Worm (Caenorhabditis elegans) whole organism, L2 larva: ENCODE data around the gene ptr-1.

Source experiments
- C34F6.9 ChIP-seq: fragments of 150-350 bp; optimal IDR thresholded peaks from 2 replicates; lab custom pipeline; 2014; ENCODE audit warnings: missing biosample characterization, missing genetic modification characterization
- F13H6.1 ChIP-seq: sonication (generic microtip); optimal IDR thresholded peaks from 2 replicates; lab custom pipeline; 2016; ENCODE audit warnings: missing genetic modification characterization, missing compliant biosample characterization
- R02D3.7 ChIP-seq: fragments of 150-350 bp; optimal IDR thresholded peaks from 2 replicates; lab custom pipeline; 2014; ENCODE audit warnings: missing biosample characterization, missing genetic modification characterization
- Y55F3AM.14 ChIP-seq: fragments of 200-800 bp; sonication (Bioruptor generic); optimal IDR thresholded peaks from 2 replicates; lab custom pipeline; 2018; ENCODE audit warnings: mild to moderate bottlenecking, missing genetic modification characterization, missing compliant biosample characterization
- ZK546.5 ChIP-seq: sonication (generic microtip); optimal IDR thresholded peaks from 2 replicates; lab custom pipeline; 2017; ENCODE audit warnings: missing biosample characterization, missing genetic modification characterization
- alr-1 ChIP-seq: fragments of 150-350 bp; optimal IDR thresholded peaks from 2 replicates; lab custom pipeline; 2014; ENCODE audit warnings: missing biosample characterization, missing genetic modification characterization
- aly-2 ChIP-seq: fragments of 150-350 bp; optimal IDR thresholded peaks from 2 replicates; lab custom pipeline; 2014; ENCODE audit warnings: missing biosample characterization, missing genetic modification characterization
- ceh-16 ChIP-seq: fragments of 150-350 bp; optimal IDR thresholded peaks from 2 replicates; lab custom pipeline; 2014; ENCODE audit warnings: missing biosample characterization, missing genetic modification characterization
- crh-2 ChIP-seq: sonication (generic microtip); optimal IDR thresholded peaks from 2 replicates; lab custom pipeline; 2017; ENCODE audit warnings: missing biosample characterization, missing genetic modification characterization
- egl-27 ChIP-seq: sonication (generic microtip); optimal IDR thresholded peaks from 3 replicates; lab custom pipeline; 2017; ENCODE audit warnings: missing biosample characterization, missing genetic modification reagents, missing genetic modification characterization
- elt-1 ChIP-seq: fragments of 150-350 bp; optimal IDR thresholded peaks from 2 replicates; lab custom pipeline; 2014; ENCODE audit warnings: missing biosample characterization, missing genetic modification characterization
- elt-3 ChIP-seq: sonication (generic microtip); optimal IDR thresholded peaks from 2 replicates; lab custom pipeline; 2017; ENCODE audit warnings: missing biosample characterization, missing genetic modification characterization
- fos-1 ChIP-seq: fragments of 150-350 bp; optimal IDR thresholded peaks from 2 replicates; lab custom pipeline; 2014; ENCODE audit warnings: missing biosample characterization, missing genetic modification characterization
- gmeb-1 ChIP-seq: fragments of 150-350 bp; optimal IDR thresholded peaks from 2 replicates; lab custom pipeline; 2014; ENCODE audit warnings: missing biosample characterization, missing genetic modification characterization
- lin-11 ChIP-seq: fragments of 150-350 bp; sonication (generic microtip); optimal IDR thresholded peaks from 2 replicates; lab custom pipeline; 2014; ENCODE audit warnings: missing biosample characterization, missing genetic modification characterization, inconsistent platforms, mixed read lengths
- lin-39 ChIP-seq: fragments of 150-350 bp; optimal IDR thresholded peaks from 2 replicates; lab custom pipeline; 2014; ENCODE audit warnings: missing biosample characterization, missing genetic modification reagents, missing genetic modification characterization
- mab-5 ChIP-seq: fragments of 150-350 bp; optimal IDR thresholded peaks from 2 replicates; lab custom pipeline; 2014; ENCODE audit warnings: missing biosample characterization, missing genetic modification characterization
- mdl-1 ChIP-seq, 2 experiments: fragments of 150-350 bp in 1 of 2; sonication (generic microtip) in 1 of 2; optimal IDR thresholded peaks; 2 replicates each; lab custom pipeline; 2017; ENCODE audit warnings: missing biosample characterization in 2 of 2, missing genetic modification characterization in 2 of 2
- nhr-11 ChIP-seq: fragments of 150-350 bp; optimal IDR thresholded peaks from 2 replicates; lab custom pipeline; 2014; ENCODE audit warnings: missing biosample characterization, missing genetic modification characterization
- nhr-12 ChIP-seq: fragments of 150-350 bp; optimal IDR thresholded peaks from 2 replicates; lab custom pipeline; 2014; ENCODE audit warnings: missing biosample characterization, missing genetic modification characterization
- nhr-129 ChIP-seq: fragments of 150-350 bp; optimal IDR thresholded peaks from 2 replicates; lab custom pipeline; 2014; ENCODE audit warnings: missing biosample characterization, missing genetic modification characterization
- nhr-21 ChIP-seq: fragments of 150-350 bp; optimal IDR thresholded peaks from 2 replicates; lab custom pipeline; 2014; ENCODE audit warnings: missing biosample characterization, missing genetic modification characterization
- nhr-23 ChIP-seq: fragments of 150-350 bp; optimal IDR thresholded peaks from 2 replicates; lab custom pipeline; 2014; ENCODE audit warnings: missing biosample characterization, missing genetic modification reagents, missing genetic modification characterization
- nhr-25 ChIP-seq: fragments of 150-350 bp; sonication (generic microtip); optimal IDR thresholded peaks from 3 replicates; lab custom pipeline; 2014; ENCODE audit warnings: missing biosample characterization, missing genetic modification characterization
- nhr-6 ChIP-seq: fragments of 150-350 bp; optimal IDR thresholded peaks from 2 replicates; lab custom pipeline; 2014; ENCODE audit warnings: missing biosample characterization, missing genetic modification characterization
- nhr-77 ChIP-seq: fragments of 150-350 bp; optimal IDR thresholded peaks from 2 replicates; lab custom pipeline; 2014; ENCODE audit warnings: missing biosample characterization, missing genetic modification characterization
- peb-1 ChIP-seq: fragments of 150-350 bp; optimal IDR thresholded peaks from 2 replicates; lab custom pipeline; 2014; ENCODE audit warnings: missing biosample characterization, missing genetic modification characterization
- skn-1 ChIP-seq: sonication (generic microtip); optimal IDR thresholded peaks from 2 replicates; lab custom pipeline; 2017; ENCODE audit warnings: missing biosample characterization, missing genetic modification characterization
- sma-9 ChIP-seq, 2 experiments: fragments of 150-350 bp in 1 of 2; sonication (generic microtip) in 1 of 2; optimal IDR thresholded peaks; 2 replicates each; lab custom pipeline; 2014 to 2016; ENCODE audit warnings: missing genetic modification characterization in 2 of 2, mild to moderate bottlenecking in 1 of 2, missing biosample characterization in 1 of 2, missing compliant biosample characterization in 1 of 2, missing genetic modification reagents in 1 of 2, moderate library complexity in 1 of 2
- snpc-4 ChIP-seq: fragments of 150-350 bp; optimal IDR thresholded peaks from 2 replicates; lab custom pipeline; 2014; ENCODE audit warnings: missing biosample characterization, missing genetic modification characterization
- unc-39 ChIP-seq: fragments of 150-350 bp; optimal IDR thresholded peaks from 2 replicates; lab custom pipeline; 2014; ENCODE audit warnings: missing biosample characterization, missing genetic modification characterization
- unc-55 ChIP-seq: fragments of 150-350 bp; sonication (generic microtip); optimal IDR thresholded peaks from 3 replicates; lab custom pipeline; 2014; ENCODE audit warnings: missing biosample characterization, missing genetic modification reagents, missing genetic modification characterization
- unc-62 ChIP-seq: fragments of 150-350 bp; optimal IDR thresholded peaks from 2 replicates; lab custom pipeline; 2014; ENCODE audit warnings: missing biosample characterization, missing genetic modification reagents, missing genetic modification characterization
- zag-1 ChIP-seq: fragments of 150-350 bp; optimal IDR thresholded peaks from 2 replicates; lab custom pipeline; 2014; ENCODE audit warnings: missing biosample characterization, missing genetic modification characterization
- ztf-1 ChIP-seq: fragments of 200-800 bp; sonication (Bioruptor generic); conservative IDR thresholded peaks from 2 replicates; pipeline ENCODE4 v1.3.6; 2022; ENCODE audit warnings: missing genetic modification characterization, missing compliant biosample characterization
- ztf-11 ChIP-seq: sonication (generic microtip); optimal IDR thresholded peaks from 2 replicates; lab custom pipeline; 2017; ENCODE audit warnings: missing biosample characterization, missing genetic modification characterization
- ztf-4 ChIP-seq: fragments of 150-350 bp; optimal IDR thresholded peaks from 2 replicates; lab custom pipeline; 2014; ENCODE audit warnings: missing biosample characterization, missing genetic modification characterization

Gene ptr-1

DNA sequence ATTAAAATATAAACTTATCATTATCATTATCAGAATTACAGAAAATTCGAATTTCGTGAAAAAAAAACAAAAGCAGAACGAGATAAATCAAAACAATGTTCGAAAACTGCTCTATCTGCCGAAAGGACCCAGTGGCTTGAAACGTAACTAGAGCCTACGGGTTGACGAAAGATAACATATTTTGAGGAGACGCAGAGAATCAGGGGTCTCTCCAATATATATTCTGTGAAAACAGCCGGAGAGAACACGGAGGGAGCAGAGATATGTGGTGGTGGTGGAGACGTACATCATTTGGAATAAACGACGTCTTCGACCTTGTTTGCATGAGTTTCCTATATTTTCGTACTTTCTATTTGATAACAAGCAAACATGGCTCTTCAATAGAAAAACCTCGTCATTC, 27.4 kb upstream of the ptr-1 start:
- TF ChIP-seq crh-2 (tag; lab: Kevin White, UChicago) (no peak), aly-2 (no peak), ZK546.5 (tag; lab: Kevin White, UChicago) (no peak), F13H6.1 (tag; lab: Kevin White, UChicago) (peak; percentile 18), C34F6.9 (tag; lab: Kevin White, UChicago) (peak; percentile 12), lin-11 (tag; lab: Kevin White, UChicago) (no peak), unc-55 (GFP tag; lab: Kevin White, UChicago) (peak; percentile 48), nhr-12 (tag; lab: Kevin White, UChicago) (no peak)

DNA sequence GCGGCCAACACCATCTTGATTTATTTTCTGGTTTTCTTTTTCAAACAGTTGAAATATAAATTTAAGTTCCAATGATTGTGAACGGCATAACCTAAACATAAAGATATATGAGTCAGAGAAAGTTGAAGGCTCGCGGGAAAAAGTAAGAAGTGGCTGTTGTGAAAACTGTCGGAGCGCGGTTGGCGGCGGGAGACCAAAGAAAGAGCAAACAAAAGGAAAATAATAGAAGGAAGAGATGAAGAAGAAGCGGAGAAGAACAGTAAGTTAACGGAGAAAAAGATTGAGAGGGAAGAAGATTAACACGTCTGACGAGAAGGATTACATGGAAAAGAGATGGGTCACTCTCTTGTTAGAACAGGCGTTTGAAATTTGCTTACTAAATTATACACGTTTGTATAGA, 25.9 kb upstream of the ptr-1 start, which contains the start of gene inx-10:
Gene inx-10, minus strand, starts transcription at position 101 of the 400 bp plus-strand sequence.
- no peak for TF ChIP-seq elt-1 (tag; lab: Kevin White, UChicago)
- TF ChIP-seq nhr-25: no peak
- no peak for TF ChIP-seq elt-3 (tag; lab: Kevin White, UChicago)
- no peak for TF ChIP-seq nhr-129
- no peak for TF ChIP-seq C34F6.9 (tag; lab: Kevin White, UChicago)
- no peak for TF ChIP-seq lin-11 (tag; lab: Kevin White, UChicago)
- no peak for TF ChIP-seq nhr-23 (tag; lab: Kevin White, UChicago)
- no peak for TF ChIP-seq sma-9 (GFP tag; optimal IDR thresholded peaks at IDR 0.05; lab: Kevin White, UChicago)
- no peak for TF ChIP-seq sma-9 (tag; optimal IDR thresholded peaks at IDR 0.05; lab: Kevin White, UChicago)
- no peak for TF ChIP-seq nhr-11 (tag; lab: Kevin White, UChicago)
- no peak for TF ChIP-seq peb-1 (tag; lab: Kevin White, UChicago)
- no peak for TF ChIP-seq unc-39 (tag; lab: Kevin White, UChicago)
- TF ChIP-seq egl-27 (tag; lab: Kevin White, UChicago): no peak
- TF ChIP-seq ztf-4: no peak
- no peak for TF ChIP-seq nhr-12 (tag; lab: Kevin White, UChicago)
- TF ChIP-seq crh-2 (tag; lab: Kevin White, UChicago): no peak

DNA sequence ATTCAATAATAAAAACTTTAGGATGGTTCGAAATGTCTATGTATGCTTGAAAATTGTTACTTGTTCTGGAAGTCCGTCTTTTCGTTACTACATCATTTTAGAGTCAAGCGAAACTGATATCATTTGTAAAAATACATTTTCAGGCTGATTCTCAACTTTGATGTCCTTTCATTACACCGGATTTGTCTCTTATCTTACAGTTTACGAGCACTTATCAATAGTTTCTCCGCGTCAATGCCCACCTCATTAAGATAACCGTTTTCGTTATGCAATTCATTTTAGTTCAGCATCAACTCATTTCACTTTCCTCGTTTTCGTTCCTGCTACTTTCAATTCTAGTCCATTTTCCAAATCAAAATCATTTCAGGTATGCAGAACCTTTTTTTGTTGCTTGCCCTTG, 21.2 kb upstream of the ptr-1 start, which contains the start of gene asp-2:
Gene asp-2, plus strand, starts transcription at position 368 of the 400 bp plus-strand sequence.
- peak; percentile 79 for TF ChIP-seq fos-1 (tag; lab: Kevin White, UChicago)
- TF ChIP-seq Y55F3AM.14 (GFP tag; lab: Kevin White, UChicago): no peak
- TF ChIP-seq gmeb-1: no peak
- TF ChIP-seq nhr-129: no peak
- no peak for TF ChIP-seq mdl-1 (tag; optimal IDR thresholded peaks at IDR 0.05; lab: Kevin White, UChicago)
- no peak for TF ChIP-seq R02D3.7
- TF ChIP-seq aly-2: no peak
- TF ChIP-seq sma-9 (GFP tag; optimal IDR thresholded peaks at IDR 0.05; lab: Kevin White, UChicago): peak; percentile 49
- no peak for TF ChIP-seq sma-9 (tag; optimal IDR thresholded peaks at IDR 0.05; lab: Kevin White, UChicago)

DNA sequence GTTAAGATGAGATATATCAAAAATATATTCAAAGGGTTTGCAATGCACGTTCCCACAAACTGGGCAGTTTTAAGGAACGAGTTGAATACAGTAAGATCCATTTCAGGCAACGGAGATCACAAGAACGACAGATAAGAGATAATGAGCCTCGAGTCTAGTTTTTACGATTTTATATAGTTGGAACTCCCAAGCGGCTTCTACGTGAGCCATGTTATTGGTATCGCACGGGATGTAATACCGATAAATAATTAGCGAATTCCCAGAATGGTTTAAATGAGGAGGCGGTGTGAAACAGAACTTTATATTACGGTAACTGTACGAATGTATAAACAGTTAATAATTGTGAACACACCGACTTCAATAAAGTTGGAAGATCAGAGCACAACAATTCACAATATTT, 17.4 kb upstream of the ptr-1 start, which contains the start of gene str-177:
Gene str-177, minus strand, starts transcription at position 101 of the 400 bp plus-strand sequence.
- TF ChIP-seq ztf-1 (GFP tag; lab: Robert Waterston, UW) (no peak), nhr-12 (tag; lab: Kevin White, UChicago) (no peak), nhr-77 (tag; lab: Kevin White, UChicago) (no peak), nhr-6 (tag; lab: Kevin White, UChicago) (no peak), ceh-16 (tag; lab: Kevin White, UChicago) (no peak), lin-39 (tag; lab: Kevin White, UChicago) (no peak), Y55F3AM.14 (GFP tag; lab: Kevin White, UChicago) (no peak), elt-1 (tag; lab: Kevin White, UChicago) (no peak), zag-1 (no peak), unc-62 (no peak), peb-1 (tag; lab: Kevin White, UChicago) (no peak), sma-9 (GFP tag; optimal IDR thresholded peaks at IDR 0.05; lab: Kevin White, UChicago) (no peak), sma-9 (tag; optimal IDR thresholded peaks at IDR 0.05; lab: Kevin White, UChicago) (no peak)

ce11 chrV:9197121-9197520, 15.6 kb upstream of the ptr-1 start, which contains the start of gene C24B5.4:
C24B5.4 (minus strand) TSS chrV:9197326.
- no peak for TF ChIP-seq nhr-11 (tag; lab: Kevin White, UChicago)
- TF ChIP-seq ztf-11 (tag; lab: Kevin White, UChicago): no peak
- no peak for TF ChIP-seq skn-1 (tag; lab: Kevin White, UChicago)
- no peak for TF ChIP-seq alr-1 (tag; lab: Kevin White, UChicago)
- no peak for TF ChIP-seq unc-55 (GFP tag; lab: Kevin White, UChicago)
- no peak for TF ChIP-seq F13H6.1 (tag; lab: Kevin White, UChicago)
- TF ChIP-seq ceh-16 (tag; lab: Kevin White, UChicago): no peak
- no peak for TF ChIP-seq snpc-4 (tag; lab: Kevin White, UChicago)
- no peak for TF ChIP-seq mab-5 (tag; lab: Kevin White, UChicago)
- TF ChIP-seq gmeb-1: no peak
- no peak for TF ChIP-seq ZK546.5 (tag; lab: Kevin White, UChicago)
- TF ChIP-seq nhr-21 (tag; lab: Kevin White, UChicago): no peak
- TF ChIP-seq C34F6.9 (tag; lab: Kevin White, UChicago): no peak
- TF ChIP-seq zag-1: no peak
